Worm (Caenorhabditis elegans) whole organism, late embryonic: ENCODE measurements around the gene K02B2.6.

Source experiments
- F13H6.1 ChIP-seq: sonication (generic microtip); optimal IDR thresholded peaks from 2 replicates; lab custom pipeline; 2016; ENCODE audit warnings: missing genetic modification characterization, missing compliant biosample characterization
- T23F11.4 ChIP-seq: fragments of 200-800 bp; sonication (Bioruptor generic); optimal IDR thresholded peaks from 2 replicates; lab custom pipeline; 2018; ENCODE audit warnings: mild to moderate bottlenecking, missing genetic modification characterization, missing compliant biosample characterization
- ahr-1 ChIP-seq: sonication (generic microtip); optimal IDR thresholded peaks from 2 replicates; lab custom pipeline; 2016; ENCODE audit warnings: missing genetic modification characterization, missing compliant biosample characterization
- ama-1 ChIP-seq: fragments of 150-350 bp; optimal IDR thresholded peaks from 2 replicates; lab custom pipeline; 2014
- ceh-14 ChIP-seq: sonication (generic microtip); optimal IDR thresholded peaks from 2 replicates; lab custom pipeline; 2016; ENCODE audit warnings: missing genotype, missing genetic modification characterization, missing compliant biosample characterization
- ceh-18 ChIP-seq: sonication (generic microtip); optimal IDR thresholded peaks from 2 replicates; lab custom pipeline; 2016; ENCODE audit warnings: missing genetic modification characterization, missing compliant biosample characterization
- ceh-19 ChIP-seq: fragments of 200-800 bp; sonication (Bioruptor generic); optimal IDR thresholded peaks from 2 replicates; lab custom pipeline; 2018; ENCODE audit warnings: mild to moderate bottlenecking, missing genetic modification characterization, missing compliant biosample characterization
- ceh-2 ChIP-seq: sonication (generic microtip); optimal IDR thresholded peaks from 2 replicates; lab custom pipeline; 2016; ENCODE audit warnings: missing genotype, missing genetic modification characterization, missing compliant biosample characterization
- ceh-30 ChIP-seq: fragments of 150-350 bp; optimal IDR thresholded peaks from 2 replicates; lab custom pipeline; 2014; ENCODE audit warnings: missing biosample characterization, missing genetic modification characterization
- ceh-31 ChIP-seq: sonication (generic microtip); optimal IDR thresholded peaks from 2 replicates; lab custom pipeline; 2016; ENCODE audit warnings: missing genetic modification characterization, missing compliant biosample characterization
- ceh-34 ChIP-seq: sonication (generic microtip); optimal IDR thresholded peaks from 2 replicates; lab custom pipeline; 2016; ENCODE audit warnings: mild to moderate bottlenecking, missing genetic modification characterization, missing compliant biosample characterization
- ceh-48 ChIP-seq: sonication (generic microtip); optimal IDR thresholded peaks from 2 replicates; lab custom pipeline; 2016; ENCODE audit warnings: missing genetic modification characterization, inconsistent platforms, missing compliant biosample characterization
- ceh-6 ChIP-seq: fragments of 200-800 bp; sonication (Bioruptor generic); optimal IDR thresholded peaks from 2 replicates; lab custom pipeline; 2018; ENCODE audit warnings: mild to moderate bottlenecking, missing genetic modification characterization, missing compliant biosample characterization
- ceh-9 ChIP-seq: sonication (generic microtip); optimal IDR thresholded peaks from 2 replicates; lab custom pipeline; 2016; ENCODE audit warnings: mild to moderate bottlenecking, missing genetic modification characterization, inconsistent platforms, missing compliant biosample characterization
- che-1 ChIP-seq: sonication (generic microtip); optimal IDR thresholded peaks from 2 replicates; lab custom pipeline; 2016; ENCODE audit warnings: mild to moderate bottlenecking, missing genetic modification characterization, missing compliant biosample characterization
- dmd-4 ChIP-seq: sonication (generic microtip); optimal IDR thresholded peaks from 2 replicates; lab custom pipeline; 2016; ENCODE audit warnings: borderline replicate concordance, missing genetic modification characterization, missing compliant biosample characterization
- dve-1 ChIP-seq: sonication (generic microtip); optimal IDR thresholded peaks from 2 replicates; lab custom pipeline; 2017; ENCODE audit warnings: antibody characterized with exemption, mild to moderate bottlenecking, missing genetic modification characterization, missing compliant biosample characterization
- elt-2 ChIP-seq: sonication (generic microtip); optimal IDR thresholded peaks from 2 replicates; lab custom pipeline; 2016; ENCODE audit warnings: missing genetic modification reagents, missing genetic modification characterization, missing compliant biosample characterization
- ets-4 ChIP-seq: sonication (generic microtip); optimal IDR thresholded peaks from 2 replicates; lab custom pipeline; 2016; ENCODE audit warnings: missing genetic modification characterization, missing compliant biosample characterization
- fkh-6 ChIP-seq: sonication (generic microtip); optimal IDR thresholded peaks from 2 replicates; lab custom pipeline; 2016; ENCODE audit warnings: missing genetic modification characterization, missing compliant biosample characterization
- gmeb-2 ChIP-seq: sonication (generic microtip); optimal IDR thresholded peaks from 2 replicates; lab custom pipeline; 2016; ENCODE audit warnings: missing genetic modification characterization, inconsistent platforms, missing compliant biosample characterization
- hlh-13 ChIP-seq: fragments of 200-800 bp; sonication (Bioruptor generic); optimal IDR thresholded peaks from 2 replicates; lab custom pipeline; 2018; ENCODE audit warnings: mild to moderate bottlenecking, missing genetic modification characterization, missing compliant biosample characterization
- hlh-15 ChIP-seq: sonication (generic microtip); optimal IDR thresholded peaks from 2 replicates; lab custom pipeline; 2016; ENCODE audit warnings: missing genetic modification characterization, missing compliant biosample characterization
- hlh-6 ChIP-seq: sonication (generic microtip); optimal IDR thresholded peaks from 2 replicates; lab custom pipeline; 2016; ENCODE audit warnings: missing genotype, missing genetic modification characterization, missing compliant biosample characterization
- hlh-8 ChIP-seq: sonication (generic microtip); optimal IDR thresholded peaks from 2 replicates; lab custom pipeline; 2016; ENCODE audit warnings: missing genotype, missing genetic modification characterization, missing compliant biosample characterization
- lim-6 ChIP-seq: sonication (generic microtip); optimal IDR thresholded peaks from 2 replicates; lab custom pipeline; 2016; ENCODE audit warnings: missing genetic modification characterization, missing compliant biosample characterization
- mec-3 ChIP-seq: sonication (generic microtip); optimal IDR thresholded peaks from 2 replicates; lab custom pipeline; 2016; ENCODE audit warnings: borderline replicate concordance, missing genetic modification characterization, missing compliant biosample characterization
- nfya-1 ChIP-seq: sonication (generic microtip); optimal IDR thresholded peaks from 2 replicates; lab custom pipeline; 2017; ENCODE audit warnings: missing genetic modification characterization, mild to moderate bottlenecking, missing compliant biosample characterization, antibody characterized with exemption, moderate library complexity
- nhr-11 ChIP-seq: fragments of 150-350 bp; optimal IDR thresholded peaks from 2 replicates; lab custom pipeline; 2014; ENCODE audit warnings: missing biosample characterization, missing genetic modification characterization
- nhr-232 ChIP-seq: sonication (generic microtip); optimal IDR thresholded peaks from 2 replicates; lab custom pipeline; 2016; ENCODE audit warnings: missing genetic modification characterization, missing compliant biosample characterization
- npax-4 ChIP-seq: sonication (generic microtip); optimal IDR thresholded peaks from 2 replicates; lab custom pipeline; 2016; ENCODE audit warnings: missing genetic modification characterization, missing compliant biosample characterization
- pros-1 ChIP-seq: fragments of 150-350 bp; optimal IDR thresholded peaks from 2 replicates; lab custom pipeline; 2014; ENCODE audit warnings: missing biosample characterization, missing genetic modification reagents, missing genetic modification characterization
- ref-2 ChIP-seq: sonication (generic microtip); optimal IDR thresholded peaks from 2 replicates; lab custom pipeline; 2016; ENCODE audit warnings: missing genetic modification characterization, missing compliant biosample characterization
- sdc-2 ChIP-seq: sonication (generic microtip); optimal IDR thresholded peaks from 2 replicates; lab custom pipeline; 2016; ENCODE audit warnings: missing genotype, missing genetic modification characterization, missing compliant biosample characterization
- syd-9 ChIP-seq: sonication (generic microtip); optimal IDR thresholded peaks from 2 replicates; lab custom pipeline; 2016; ENCODE audit warnings: mild to moderate bottlenecking, missing genetic modification characterization, moderate library complexity, missing compliant biosample characterization
- tbx-2 ChIP-seq: sonication (generic microtip); optimal IDR thresholded peaks from 2 replicates; lab custom pipeline; 2016; ENCODE audit warnings: missing genetic modification characterization, missing compliant biosample characterization
- ttx-3 ChIP-seq: sonication (generic microtip); optimal IDR thresholded peaks from 2 replicates; lab custom pipeline; 2016; ENCODE audit warnings: missing genetic modification reagents, missing genetic modification characterization, missing compliant biosample characterization
- unc-3 ChIP-seq, 2 experiments: fragments of 200-800 bp in 1 of 2; sonication (Bioruptor generic) in 1 of 2; sonication (generic microtip) in 1 of 2; conservative IDR thresholded peaks in 1 of 2; optimal IDR thresholded peaks in 1 of 2; 2 replicates each; pipeline versions ENCODE4 v1.3.6 to Lab custom; 2016 to 2022; ENCODE audit warnings: missing compliant biosample characterization in 2 of 2, missing genetic modification characterization in 2 of 2, missing genetic modification reagents in 1 of 2
- unc-42 ChIP-seq: sonication (generic microtip); optimal IDR thresholded peaks from 2 replicates; lab custom pipeline; 2016; ENCODE audit warnings: missing genotype, missing genetic modification characterization, missing compliant biosample characterization
- unc-55 ChIP-seq: sonication (generic microtip); optimal IDR thresholded peaks from 2 replicates; lab custom pipeline; 2017; ENCODE audit warnings: missing biosample characterization, missing genetic modification reagents, missing genetic modification characterization
- ztf-16 ChIP-seq: sonication (generic microtip); optimal IDR thresholded peaks from 2 replicates; lab custom pipeline; 2017; ENCODE audit warnings: missing genetic modification characterization, missing compliant biosample characterization

Gene K02B2.6

DNA sequence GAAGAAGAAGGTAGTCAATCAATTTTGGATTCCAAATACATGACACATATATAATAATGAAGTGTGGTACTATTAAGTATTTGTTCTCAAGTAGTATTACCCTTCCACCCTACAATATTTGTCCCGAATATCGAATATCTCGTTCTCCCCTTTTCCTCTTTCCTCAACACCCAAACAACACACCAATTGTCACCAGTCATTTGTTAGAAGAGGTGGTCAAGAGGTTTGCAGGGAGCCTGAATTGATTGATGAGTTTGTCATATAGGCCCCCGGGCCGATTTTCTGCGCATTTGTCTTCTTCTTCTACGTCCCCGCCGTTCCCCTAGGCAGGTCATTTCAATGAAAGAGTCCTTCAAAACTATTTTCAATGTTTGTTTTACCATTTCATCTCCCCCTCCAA is 2.2 kb upstream of the K02B2.6 start:
- TF ChIP-seq ceh-30 (tag; lab: Kevin White, UChicago) (no peak), ceh-34 (tag; lab: Kevin White, UChicago) (peak; percentile 39), unc-55 (peak; percentile 80), elt-2 (tag; lab: Kevin White, UChicago) (no peak)

DNA sequence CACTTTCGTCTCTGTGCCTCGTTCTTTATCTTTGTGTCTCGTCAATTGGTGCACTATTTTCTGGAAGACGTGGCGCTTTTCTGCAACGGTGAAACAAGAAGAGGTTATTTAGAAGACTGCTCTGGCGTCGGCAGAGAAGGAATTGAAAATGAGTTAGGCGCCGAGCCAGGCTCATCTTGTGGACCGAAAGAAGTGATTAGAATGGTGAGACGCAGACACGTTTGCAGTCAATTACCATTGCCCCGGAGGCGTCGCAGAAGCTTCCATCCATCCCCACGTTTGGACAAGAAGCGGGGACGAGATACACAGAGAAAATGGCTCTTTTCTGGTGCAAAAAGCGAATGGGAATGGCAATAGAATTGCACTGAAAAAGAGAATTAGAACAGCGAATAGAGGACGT is 2.1 kb downstream of the K02B2.6 start:
- no peak for TF ChIP-seq F13H6.1 (tag; lab: Kevin White, UChicago)
- TF ChIP-seq ceh-14 (tag; lab: Kevin White, UChicago), result peak; percentile 8
- no peak for TF ChIP-seq unc-55
- no peak for TF ChIP-seq hlh-15 (tag; lab: Kevin White, UChicago)
- no peak for TF ChIP-seq T23F11.4
- TF ChIP-seq ref-2 (tag; lab: Kevin White, UChicago), result no peak
- no peak for TF ChIP-seq nfya-1 (tag; lab: Kevin White, UChicago)
- no peak for TF ChIP-seq hlh-13 (GFP tag; lab: Kevin White, UChicago)
- TF ChIP-seq ceh-30 (tag; lab: Kevin White, UChicago), result no peak
- TF ChIP-seq unc-42 (tag; lab: Kevin White, UChicago), result peak; percentile 62
- no peak for TF ChIP-seq pros-1 (tag; lab: Kevin White, UChicago)
- TF ChIP-seq mec-3, result no peak
- TF ChIP-seq ceh-31 (tag; lab: Kevin White, UChicago), result peak; percentile 50
- no peak for TF ChIP-seq dmd-4 (tag; lab: Kevin White, UChicago)

DNA sequence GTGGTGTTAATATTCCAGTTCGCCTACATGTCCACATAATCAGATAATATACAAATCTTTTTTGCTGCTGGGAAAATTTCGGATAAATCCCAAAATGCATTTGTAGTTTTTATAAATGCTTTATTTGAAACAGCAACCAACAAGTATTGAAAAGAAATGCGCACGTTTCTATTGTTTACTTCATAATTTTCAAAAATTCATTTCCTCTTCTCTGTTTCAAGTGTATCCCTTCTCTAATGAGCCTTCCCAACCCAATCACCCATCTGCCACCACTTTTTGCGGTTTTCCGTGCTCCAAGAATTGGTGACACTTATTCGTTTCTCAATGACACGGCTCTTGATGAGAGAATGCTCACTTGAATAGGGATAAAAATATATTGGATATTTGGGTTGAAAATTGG is 7.3 kb downstream of the K02B2.6 start:
- TF ChIP-seq ceh-30 (tag; lab: Kevin White, UChicago) (no peak), unc-42 (tag; lab: Kevin White, UChicago) (peak; percentile 57)

DNA sequence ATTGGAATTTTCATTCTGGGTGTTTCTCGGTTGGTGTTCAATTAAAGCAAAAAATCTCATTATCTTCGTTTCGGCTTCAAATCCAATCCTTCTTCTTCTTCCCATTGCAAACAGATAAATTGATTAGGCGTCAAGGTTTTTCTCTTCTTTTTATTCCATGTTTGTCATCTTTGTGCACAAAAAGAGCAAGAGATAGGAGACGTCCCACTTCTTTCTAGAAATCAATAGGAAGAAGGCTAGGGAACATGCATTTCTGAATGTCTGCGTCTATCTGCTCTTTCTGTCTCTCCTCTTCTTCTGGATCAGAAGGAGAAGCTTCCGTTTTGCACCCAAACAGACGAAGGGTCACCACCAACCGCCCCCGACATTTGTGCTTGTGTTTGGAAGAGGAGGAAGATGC is 9.1 kb downstream of the K02B2.6 start:
- TF ChIP-seq nfya-1 (tag; lab: Kevin White, UChicago) (peak; percentile 57), ceh-31 (tag; lab: Kevin White, UChicago) (peak; percentile 76), ceh-48 (tag; lab: Kevin White, UChicago) (peak; percentile 93), unc-42 (tag; lab: Kevin White, UChicago) (peak; percentile 99), ceh-18 (peak; percentile 26), lim-6 (tag; lab: Kevin White, UChicago) (no peak), tbx-2 (peak; percentile 14), unc-3 (GFP tag; conservative IDR thresholded peaks at IDR 0.05; lab: Robert Waterston, UW) (no peak), unc-3 (tag; optimal IDR thresholded peaks at IDR 0.05; lab: Kevin White, UChicago) (peak; percentile 7), ets-4 (tag; lab: Kevin White, UChicago) (no peak)

DNA sequence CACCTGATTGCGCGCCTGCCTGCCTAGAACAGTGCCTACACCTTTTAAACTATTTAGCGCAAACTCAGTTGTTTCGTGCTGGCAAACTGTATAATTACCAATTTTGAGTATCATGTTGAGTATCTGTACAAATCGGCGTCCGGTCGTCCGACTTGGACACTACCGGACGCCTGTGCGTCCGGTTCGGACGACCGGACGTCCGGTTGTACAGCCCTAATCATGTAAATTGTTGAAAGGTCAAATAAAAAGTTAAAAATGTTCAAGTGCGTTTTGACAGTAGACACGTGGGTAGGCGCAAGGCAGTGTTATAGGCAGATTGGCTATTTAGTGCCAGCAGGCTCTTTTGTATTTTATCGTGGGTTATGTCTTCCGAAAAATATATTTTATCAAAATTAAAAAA is 12.1 kb downstream of the K02B2.6 start:
- no peak for TF ChIP-seq tbx-2
- TF ChIP-seq npax-4 (tag; lab: Kevin White, UChicago), result no peak
- no peak for TF ChIP-seq che-1 (tag; lab: Kevin White, UChicago)
- no peak for TF ChIP-seq nhr-232 (tag; lab: Kevin White, UChicago)
- TF ChIP-seq gmeb-2 (tag; lab: Kevin White, UChicago), result no peak
- no peak for TF ChIP-seq ceh-9 (tag; lab: Kevin White, UChicago)
- no peak for TF ChIP-seq ceh-14 (tag; lab: Kevin White, UChicago)
- TF ChIP-seq syd-9 (tag; lab: Kevin White, UChicago), result no peak
- TF ChIP-seq hlh-13 (GFP tag; lab: Kevin White, UChicago), result no peak
- TF ChIP-seq ama-1 (lab: Kevin White, UChicago), result no peak
- no peak for TF ChIP-seq ceh-2 (tag; lab: Kevin White, UChicago)
- TF ChIP-seq ahr-1 (tag; lab: Kevin White, UChicago), result no peak
- no peak for TF ChIP-seq hlh-6
- TF ChIP-seq unc-42 (tag; lab: Kevin White, UChicago), result no peak

DNA sequence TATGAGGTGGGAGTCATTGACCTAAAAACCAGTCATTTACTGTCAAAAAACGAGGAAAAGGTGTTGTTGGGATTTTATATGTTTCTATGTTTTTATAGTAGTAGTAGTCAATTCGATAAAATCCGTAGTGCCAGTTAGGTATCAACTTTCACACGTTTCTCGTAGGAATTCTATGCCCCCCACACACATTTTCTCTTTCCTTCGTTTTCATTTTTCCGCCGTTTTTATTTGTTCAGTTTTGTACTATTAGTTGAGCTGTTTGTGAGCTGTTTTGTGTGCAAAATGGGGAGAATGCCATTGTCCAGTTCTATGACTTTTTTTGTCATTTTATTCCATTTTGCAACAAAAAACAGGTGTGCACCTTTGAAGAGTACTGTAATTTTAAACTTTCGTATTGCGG is 13.4 kb downstream of the K02B2.6 start:
- no peak for TF ChIP-seq ceh-14 (tag; lab: Kevin White, UChicago)
- TF ChIP-seq nfya-1 (tag; lab: Kevin White, UChicago), result no peak
- TF ChIP-seq sdc-2 (tag; lab: Kevin White, UChicago), result no peak
- TF ChIP-seq ceh-9 (tag; lab: Kevin White, UChicago), result no peak
- no peak for TF ChIP-seq hlh-8 (tag; lab: Kevin White, UChicago)
- TF ChIP-seq dve-1, result no peak
- no peak for TF ChIP-seq ttx-3 (tag; lab: Kevin White, UChicago)
- no peak for TF ChIP-seq hlh-6
- TF ChIP-seq ets-4 (tag; lab: Kevin White, UChicago), result no peak
- TF ChIP-seq fkh-6 (tag; lab: Kevin White, UChicago), result no peak
- TF ChIP-seq unc-3 (GFP tag; conservative IDR thresholded peaks at IDR 0.05; lab: Robert Waterston, UW), result no peak
- no peak for TF ChIP-seq unc-3 (tag; optimal IDR thresholded peaks at IDR 0.05; lab: Kevin White, UChicago)
- no peak for TF ChIP-seq ceh-30 (tag; lab: Kevin White, UChicago)
- no peak for TF ChIP-seq ahr-1 (tag; lab: Kevin White, UChicago)
- TF ChIP-seq ceh-6 (GFP tag; lab: Kevin White, UChicago), result no peak
- no peak for TF ChIP-seq ztf-16 (tag; lab: Kevin White, UChicago)
- TF ChIP-seq ceh-19 (GFP tag; lab: Kevin White, UChicago), result no peak
- TF ChIP-seq nhr-11 (tag; lab: Kevin White, UChicago), result no peak
